Fruit fly (Drosophila melanogaster) whole organism, pupa: Measurements from ENCODE around the gene Gr64c.

Experiments used
- CG13204 ChIP-seq: fragments of 200-800 bp; sonication (Bioruptor generic); optimal IDR thresholded peaks from 2 replicates; lab custom pipeline; 2018; ENCODE audit warnings: missing biosample characterization, mild to moderate bottlenecking, missing genetic modification characterization, moderate library complexity
- D1 ChIP-seq: fragments of 200-800 bp; sonication (Bioruptor generic); optimal IDR thresholded peaks from 2 replicates; lab custom pipeline; 2018; ENCODE audit warnings: missing biosample characterization, mild to moderate bottlenecking, missing genetic modification characterization, moderate library complexity
- EcR ChIP-seq: fragments of 200-800 bp; sonication (Bioruptor generic); optimal IDR thresholded peaks from 3 replicates; lab custom pipeline; 2019; ENCODE audit warnings: missing biosample characterization, missing genetic modification characterization, mild to moderate bottlenecking, moderate library complexity, missing genetic modification reagents
- Pif1B ChIP-seq: fragments of 200-800 bp; sonication (Bioruptor generic); optimal IDR thresholded peaks from 3 replicates; lab custom pipeline; 2016; ENCODE audit warnings: missing biosample characterization, missing genetic modification characterization
- fd96Ca ChIP-seq: fragments of 200-800 bp; sonication (Bioruptor generic); IDR thresholded peaks from 3 replicates; pipeline ENCODE4 v1.3.6; 2022; ENCODE audit warnings: missing biosample characterization, missing genetic modification characterization
- gl ChIP-seq: fragments of 200-800 bp; sonication (Bioruptor generic); optimal IDR thresholded peaks from 2 replicates; lab custom pipeline; 2018; ENCODE audit warnings: missing biosample characterization, mild to moderate bottlenecking, missing genetic modification characterization
- rn ChIP-seq: fragments of 200-800 bp; sonication (Bioruptor generic); IDR thresholded peaks from 2 replicates; pipeline ENCODE4 v1.3.6; 2022; ENCODE audit warnings: missing biosample characterization, missing genetic modification characterization

Gr64c gene

DNA sequence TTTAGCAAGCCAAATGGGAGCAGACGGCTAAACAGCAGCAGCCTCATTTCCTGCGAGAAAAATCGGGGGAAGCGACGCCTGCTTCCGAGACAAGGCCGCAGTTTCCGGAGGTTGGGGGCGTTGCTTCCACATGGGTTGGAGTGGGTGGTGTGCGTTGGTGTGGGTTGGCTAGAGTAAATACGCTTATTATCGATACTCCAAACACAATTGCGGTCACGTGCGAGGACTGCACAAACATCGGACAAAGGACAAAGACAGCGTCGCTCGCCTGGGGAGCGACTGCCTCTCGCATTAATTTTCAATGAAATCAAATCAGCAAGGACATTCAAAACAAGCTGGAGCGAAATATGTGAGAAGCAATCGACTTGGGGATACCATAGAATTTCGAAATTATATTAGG, 52.8 kb downstream of the Gr64c start:
- TF ChIP-seq CG13204 (GFP tag; lab: Kevin White, UChicago) (no peak), Pif1B (GFP tag; lab: Kevin White, UChicago) (no peak), fd96Ca (GFP tag; lab: Robert Waterston, UW) (no peak), EcR (GFP tag; lab: Kevin White, UChicago) (no peak), D1 (tag; lab: Kevin White, UChicago) (no peak), rn (GFP tag; lab: Robert Waterston, UW) (no peak), gl (no peak)
